Worm (Caenorhabditis elegans) whole organism, L1 larva: Measurements from ENCODE around the gene str-248.

Source experiments
- Y116A8C.19 ChIP-seq: sonication (generic microtip); optimal IDR thresholded peaks from 2 replicates; lab custom pipeline; 2016; ENCODE audit warnings: missing compliant biosample characterization, missing genetic modification characterization, borderline replicate concordance
- alr-1 ChIP-seq: fragments of 200-800 bp; sonication (Bioruptor generic); optimal IDR thresholded peaks from 2 replicates; lab custom pipeline; 2018; ENCODE audit warnings: borderline replicate concordance, mild to moderate bottlenecking, missing genetic modification characterization, missing compliant biosample characterization
- ama-1 ChIP-seq: fragments of 150-350 bp; optimal IDR thresholded peaks from 2 replicates; lab custom pipeline; 2014
- ceh-82 ChIP-seq, 3 experiments: fragments of 150-350 bp in 1 of 3; sonication (generic microtip) in 2 of 3; optimal IDR thresholded peaks; 2 replicates each; lab custom pipeline; 2014 to 2017; ENCODE audit warnings: missing biosample characterization in 3 of 3, missing genetic modification characterization in 3 of 3
- ceh-88 ChIP-seq: fragments of 200-800 bp; sonication (Bioruptor generic); IDR thresholded peaks from 2 replicates; pipeline ENCODE4 v1.3.6; 2022; ENCODE audit warnings: missing genetic modification characterization, missing compliant biosample characterization
- dpl-1 ChIP-seq, 3 experiments: fragments of 150-350 bp in 2 of 3; sonication (generic microtip) in 1 of 3; optimal IDR thresholded peaks; 2 replicates each; lab custom pipeline; 2014 to 2017; ENCODE audit warnings: missing biosample characterization in 3 of 3, missing genetic modification characterization in 3 of 3, missing genetic modification reagents in 3 of 3
- egl-13 ChIP-seq: sonication (generic microtip); optimal IDR thresholded peaks from 2 replicates; lab custom pipeline; 2016; ENCODE audit warnings: missing genotype, missing genetic modification reagents, missing genetic modification characterization, missing compliant biosample characterization
- elt-3 ChIP-seq, 6 experiments: fragments of 150-350 bp in 1 of 6; sonication (generic microtip); optimal IDR thresholded peaks; 2 replicates each; lab custom pipeline; 2017 to 2018; ENCODE audit warnings: missing biosample characterization in 6 of 6, missing genetic modification characterization in 6 of 6, inconsistent platforms in 1 of 6
- ets-5 ChIP-seq: fragments of 200-800 bp; sonication (Bioruptor generic); IDR thresholded peaks from 2 replicates; pipeline ENCODE4 v1.3.6; 2022; ENCODE audit warnings: missing genetic modification characterization, missing compliant biosample characterization
- fkh-8 ChIP-seq: sonication (generic microtip); optimal IDR thresholded peaks from 2 replicates; lab custom pipeline; 2016; ENCODE audit warnings: mild to moderate bottlenecking, missing genetic modification characterization, missing compliant biosample characterization
- fos-1 ChIP-seq: fragments of 150-350 bp; optimal IDR thresholded peaks from 2 replicates; lab custom pipeline; 2014; ENCODE audit warnings: missing biosample characterization, missing genetic modification characterization
- hlh-17 ChIP-seq: fragments of 200-800 bp; sonication (Bioruptor generic); optimal IDR thresholded peaks from 2 replicates; lab custom pipeline; 2018; ENCODE audit warnings: missing genetic modification characterization, mild to moderate bottlenecking, missing compliant biosample characterization, moderate library complexity, borderline replicate concordance
- isw-1 ChIP-seq: fragments of 200-800 bp; sonication (Bioruptor generic); IDR thresholded peaks from 2 replicates; pipeline ENCODE4 v1.3.6; 2022; ENCODE audit warnings: missing genetic modification characterization, missing compliant biosample characterization
- lin-15B ChIP-seq: fragments of 150-350 bp; sonication (generic microtip); optimal IDR thresholded peaks from 3 replicates; lab custom pipeline; 2014; ENCODE audit warnings: missing biosample characterization, missing genetic modification characterization
- lin-39 ChIP-seq: fragments of 150-350 bp; optimal IDR thresholded peaks from 2 replicates; lab custom pipeline; 2014; ENCODE audit warnings: missing biosample characterization, missing genetic modification reagents, missing genetic modification characterization
- lir-3 ChIP-seq: sonication (generic microtip); optimal IDR thresholded peaks from 2 replicates; lab custom pipeline; 2016; ENCODE audit warnings: mild to moderate bottlenecking, missing genetic modification characterization, moderate library complexity, missing compliant biosample characterization; ENCODE audit not compliant: poor library complexity
- lsy-2 ChIP-seq, 2 experiments: fragments of 150-350 bp; optimal IDR thresholded peaks; 2 replicates each; lab custom pipeline; 2014; ENCODE audit warnings: missing biosample characterization in 2 of 2, missing genetic modification characterization in 2 of 2
- mdl-1 ChIP-seq, 2 experiments: fragments of 150-350 bp; optimal IDR thresholded peaks; 2 replicates each; lab custom pipeline; 2014 to 2017; ENCODE audit warnings: missing biosample characterization in 2 of 2, missing genetic modification characterization in 2 of 2, inconsistent platforms in 1 of 2
- mef-2 ChIP-seq: fragments of 150-350 bp; optimal IDR thresholded peaks from 2 replicates; lab custom pipeline; 2014; ENCODE audit warnings: missing biosample characterization, missing genetic modification characterization
- nhr-20 ChIP-seq: sonication (generic microtip); optimal IDR thresholded peaks from 2 replicates; lab custom pipeline; 2016; ENCODE audit warnings: mild to moderate bottlenecking, missing genetic modification characterization, missing compliant biosample characterization
- nhr-237 ChIP-seq: fragments of 150-350 bp; optimal IDR thresholded peaks from 2 replicates; lab custom pipeline; 2014; ENCODE audit warnings: missing biosample characterization, missing genetic modification characterization
- nhr-47 ChIP-seq: sonication (generic microtip); optimal IDR thresholded peaks from 2 replicates; lab custom pipeline; 2016; ENCODE audit warnings: mild to moderate bottlenecking, missing genetic modification characterization, moderate library complexity, missing compliant biosample characterization
- nhr-90 ChIP-seq: sonication (generic microtip); optimal IDR thresholded peaks from 2 replicates; lab custom pipeline; 2016; ENCODE audit warnings: mild to moderate bottlenecking, missing genetic modification characterization, missing compliant biosample characterization; ENCODE audit not compliant: poor library complexity
- pax-3 ChIP-seq: fragments of 200-800 bp; sonication (Bioruptor generic); optimal IDR thresholded peaks from 2 replicates; lab custom pipeline; 2018; ENCODE audit warnings: mild to moderate bottlenecking, missing genetic modification characterization, moderate library complexity, missing compliant biosample characterization
- pqm-1 ChIP-seq: sonication (generic microtip); optimal IDR thresholded peaks from 3 replicates; lab custom pipeline; 2017; ENCODE audit warnings: missing biosample characterization, missing genetic modification characterization
- sptf-1 ChIP-seq: fragments of 150-350 bp; optimal IDR thresholded peaks from 2 replicates; lab custom pipeline; 2014; ENCODE audit warnings: missing biosample characterization, missing genetic modification characterization
- tbx-2 ChIP-seq: sonication (generic microtip); optimal IDR thresholded peaks from 2 replicates; lab custom pipeline; 2016; ENCODE audit warnings: missing genetic modification characterization, missing compliant biosample characterization
- tlp-1 ChIP-seq: fragments of 150-350 bp; optimal IDR thresholded peaks from 2 replicates; lab custom pipeline; 2014; ENCODE audit warnings: missing biosample characterization, missing genetic modification characterization
- unc-30 ChIP-seq: sonication (generic microtip); optimal IDR thresholded peaks from 2 replicates; lab custom pipeline; 2017; ENCODE audit warnings: missing biosample characterization, missing genetic modification characterization
- unc-62 ChIP-seq: fragments of 150-350 bp; optimal IDR thresholded peaks from 2 replicates; lab custom pipeline; 2014; ENCODE audit warnings: missing biosample characterization, missing genetic modification reagents, missing genetic modification characterization
- unc-98 ChIP-seq: fragments of 200-800 bp; sonication (Bioruptor generic); IDR thresholded peaks from 2 replicates; pipeline ENCODE4 v1.3.6; 2022; ENCODE audit warnings: missing genetic modification characterization, missing compliant biosample characterization
- vab-15 ChIP-seq: sonication (generic microtip); optimal IDR thresholded peaks from 2 replicates; lab custom pipeline; 2017; ENCODE audit warnings: missing genotype, mild to moderate bottlenecking, missing genetic modification characterization, missing compliant biosample characterization
- zag-1 ChIP-seq: fragments of 150-350 bp; optimal IDR thresholded peaks from 2 replicates; lab custom pipeline; 2014; ENCODE audit warnings: missing biosample characterization, missing genetic modification characterization
- zip-4 ChIP-seq: fragments of 200-800 bp; sonication (Bioruptor generic); optimal IDR thresholded peaks from 2 replicates; lab custom pipeline; 2018; ENCODE audit warnings: mild to moderate bottlenecking, missing genetic modification characterization, moderate library complexity, missing compliant biosample characterization
- ztf-11 ChIP-seq, 2 experiments: sonication (generic microtip); optimal IDR thresholded peaks; 2 replicates each; lab custom pipeline; 2016 to 2017; ENCODE audit warnings: missing genetic modification characterization in 2 of 2, missing biosample characterization in 1 of 2, missing compliant biosample characterization in 1 of 2

str-248 gene

DNA sequence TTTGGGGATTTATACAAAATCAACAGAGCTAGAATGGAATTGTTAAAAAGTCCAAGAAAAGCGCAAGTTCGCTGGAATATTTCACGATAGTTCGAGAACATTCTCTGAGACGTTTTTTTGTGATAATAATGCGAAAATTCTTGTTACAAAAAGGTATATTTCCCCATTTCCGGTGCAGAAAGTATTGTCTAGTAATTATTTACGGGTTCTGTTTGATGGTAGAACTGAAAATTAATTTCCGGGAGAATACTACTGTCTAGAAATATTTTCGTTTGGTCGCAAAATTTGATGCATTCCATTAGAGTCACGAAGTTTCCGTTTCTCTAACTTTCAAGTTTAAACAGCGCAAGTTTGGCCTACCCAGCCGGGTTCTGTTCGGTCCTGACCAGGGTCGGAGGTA lies at the start of gene str-248:
TSS of gene str-248 (minus strand) at position 101 of the 400 bp plus-strand sequence.
- no peak for TF ChIP-seq ets-5 (GFP tag; lab: Robert Waterston, UW)
- no peak for TF ChIP-seq ceh-88 (GFP tag; lab: Robert Waterston, UW)
- no peak for TF ChIP-seq unc-98
- no peak for TF ChIP-seq nhr-90 (tag; lab: Kevin White, UChicago)
- no peak for TF ChIP-seq lir-3
- TF ChIP-seq mef-2 (tag; lab: Kevin White, UChicago), result no peak
- TF ChIP-seq nhr-20, result no peak
- no peak for TF ChIP-seq vab-15 (tag; lab: Kevin White, UChicago)
- TF ChIP-seq fkh-8 (tag; lab: Kevin White, UChicago), result no peak
- TF ChIP-seq zip-4 (GFP tag; lab: Kevin White, UChicago), result no peak
- no peak for TF ChIP-seq dpl-1 (GFP tag; optimal IDR thresholded peaks at IDR 0.05; lab: Kevin White, UChicago)
- TF ChIP-seq sptf-1 (tag; lab: Kevin White, UChicago), result no peak
- no peak for TF ChIP-seq tbx-2
- TF ChIP-seq lsy-2 (tag; optimal IDR thresholded peaks at IDR 0.05; lab: Kevin White, UChicago), result no peak
- no peak for TF ChIP-seq zag-1 (tag; lab: Kevin White, UChicago)
- TF ChIP-seq unc-62, result no peak

DNA sequence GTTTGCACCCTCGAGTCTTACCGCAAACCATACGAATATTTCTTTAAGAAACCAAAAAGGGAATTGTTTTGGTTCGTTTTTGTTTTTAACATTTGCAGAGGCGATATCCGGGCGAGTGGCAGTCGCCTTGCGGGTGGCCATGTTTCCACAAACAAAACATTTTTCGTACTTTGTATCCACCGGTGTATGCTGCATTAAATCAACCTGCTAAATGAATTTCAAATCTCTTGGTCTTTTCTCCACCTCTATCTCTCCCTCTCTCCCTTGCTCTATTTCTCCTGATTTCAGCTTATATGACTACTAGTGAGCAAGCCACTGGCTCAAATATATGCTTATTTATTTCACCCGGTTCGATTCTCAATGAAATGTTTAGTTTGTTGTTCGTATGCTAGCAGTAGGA lies 47.8 kb upstream of the str-248 start, which contains the start of gene nhr-52:
TSS of gene nhr-52 (plus strand) at position 301 of the 400 bp plus-strand sequence.
- TF ChIP-seq pqm-1 (tag; lab: Kevin White, UChicago), result no peak
- TF ChIP-seq ceh-82 (tag; optimal IDR thresholded peaks at IDR 0.05; lab: Kevin White, UChicago), result no peak
- TF ChIP-seq mdl-1 (tag; optimal IDR thresholded peaks at IDR 0.05; lab: Kevin White, UChicago), result no peak
- no peak for TF ChIP-seq nhr-237 (tag; lab: Kevin White, UChicago)
- TF ChIP-seq alr-1 (tag; lab: Kevin White, UChicago), result no peak
- TF ChIP-seq lsy-2 (tag; optimal IDR thresholded peaks at IDR 0.05; lab: Kevin White, UChicago), result no peak
- no peak for TF ChIP-seq lir-3

DNA sequence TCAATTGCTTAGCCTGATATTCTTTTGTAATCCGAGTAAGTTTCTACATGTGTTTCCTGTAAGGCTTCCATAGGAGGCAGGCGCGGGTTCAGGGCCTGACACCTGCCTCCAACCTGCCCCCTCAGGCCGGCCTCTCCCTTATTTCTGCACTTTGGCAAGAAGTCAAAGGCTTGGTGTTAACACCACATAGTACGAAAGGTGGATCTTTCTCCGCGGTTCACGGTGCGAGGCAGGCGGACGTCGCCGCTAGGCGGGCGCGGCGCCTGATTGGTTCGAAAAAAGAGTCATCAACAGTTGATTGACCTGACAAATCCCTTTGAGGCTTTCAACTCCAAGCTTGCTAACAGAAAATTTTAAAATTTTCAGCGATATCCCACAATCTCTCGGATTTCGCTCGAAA lies 45.5 kb upstream of the str-248 start:
- TF ChIP-seq Y116A8C.19, result no peak
- TF ChIP-seq elt-3 (tag; optimal IDR thresholded peaks at IDR 0.05; lab: Kevin White, UChicago), result no peak

DNA sequence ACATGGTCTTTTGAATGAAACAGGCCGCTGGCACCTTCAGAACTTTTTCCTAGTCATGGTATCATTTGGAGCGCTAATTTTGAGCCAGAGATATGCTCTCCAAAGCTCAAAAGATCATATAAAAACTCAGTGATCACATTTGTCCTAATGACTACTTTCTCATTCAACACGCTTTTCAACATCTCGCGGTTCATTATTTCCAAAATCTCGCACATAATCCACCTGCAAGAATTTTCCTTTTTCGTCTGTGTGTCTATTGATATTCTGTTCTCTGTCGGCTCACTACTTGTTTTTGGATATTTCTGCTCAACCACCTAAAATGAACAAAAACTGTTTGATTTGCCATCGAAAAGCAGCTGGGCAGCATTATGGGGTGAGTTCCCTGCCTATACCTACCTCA lies 44.3 kb upstream of the str-248 start, which contains the start of gene nhr-51:
TSS of gene nhr-51 (plus strand) at position 301 of the 400 bp plus-strand sequence.
- TF ChIP-seq isw-1 (GFP tag; lab: Robert Waterston, UW) (no peak), nhr-237 (tag; lab: Kevin White, UChicago) (no peak), zag-1 (tag; lab: Kevin White, UChicago) (no peak), lin-15B (tag; lab: Kevin White, UChicago) (no peak), ama-1 (no peak), hlh-17 (GFP tag; lab: Kevin White, UChicago) (no peak), nhr-90 (tag; lab: Kevin White, UChicago) (no peak), lin-39 (tag; lab: Kevin White, UChicago) (no peak), sptf-1 (tag; lab: Kevin White, UChicago) (no peak), pax-3 (tag; lab: Kevin White, UChicago) (no peak), ets-5 (GFP tag; lab: Robert Waterston, UW) (no peak), ztf-11 (tag; optimal IDR thresholded peaks at IDR 0.05; lab: Kevin White, UChicago) (no peak), fos-1 (no peak), egl-13 (tag; lab: Kevin White, UChicago) (no peak), tlp-1 (tag; lab: Kevin White, UChicago) (no peak), vab-15 (tag; lab: Kevin White, UChicago) (no peak), nhr-47 (tag; lab: Kevin White, UChicago) (no peak), unc-30 (tag; lab: Kevin White, UChicago) (no peak), pqm-1 (tag; lab: Kevin White, UChicago) (no peak)
